Fruit fly (Drosophila melanogaster) whole organism, embryonic: ENCODE data around the gene NaPi-III.

Source experiments
- Awh ChIP-seq: fragments of 200-800 bp; sonication (Bioruptor generic); IDR thresholded peaks from 2 replicates; pipeline ENCODE4, ENCODE4 v1.3.6; 2022; ENCODE audit warnings: missing biosample characterization, missing genetic modification characterization
- BEAF-32 ChIP-seq: fragments of 200-800 bp; sonication (Bioruptor generic); optimal IDR thresholded peaks from 3 replicates; lab custom pipeline; 2017; ENCODE audit warnings: missing biosample characterization, missing genetic modification characterization, mild to moderate bottlenecking, moderate library complexity, missing genetic modification reagents
- Bgb ChIP-seq: fragments of 200-800 bp; sonication (Bioruptor generic); IDR thresholded peaks from 2 replicates; pipeline ENCODE4 v1.3.6; 2022; ENCODE audit warnings: missing biosample characterization, missing genetic modification characterization; ENCODE audit not compliant: partially characterized antibody
- C15 ChIP-seq: fragments of 200-800 bp; sonication (Bioruptor generic); IDR thresholded peaks from 3 replicates; pipeline ENCODE4 v1.3.6; 2022; ENCODE audit warnings: missing biosample characterization, missing genetic modification characterization
- CG11398 ChIP-seq: fragments of 200-800 bp; sonication (Bioruptor generic); optimal IDR thresholded peaks from 2 replicates; lab custom pipeline; 2016; ENCODE audit warnings: missing biosample characterization, missing genetic modification characterization
- CG12104 ChIP-seq: fragments of 200-800 bp; sonication (Bioruptor generic); optimal IDR thresholded peaks from 3 replicates; lab custom pipeline; 2016; ENCODE audit warnings: missing biosample characterization, missing genetic modification characterization
- CG12391 ChIP-seq: fragments of 200-800 bp; sonication (Bioruptor generic); optimal IDR thresholded peaks from 3 replicates; lab custom pipeline; 2018; ENCODE audit warnings: missing biosample characterization, mild to moderate bottlenecking, missing genetic modification characterization, moderate library complexity
- CG15269 ChIP-seq: fragments of 200-800 bp; sonication (Bioruptor generic); optimal IDR thresholded peaks from 2 replicates; lab custom pipeline; 2018; ENCODE audit warnings: missing biosample characterization, mild to moderate bottlenecking, missing genetic modification characterization, moderate library complexity
- CG16813 ChIP-seq: fragments of 200-800 bp; sonication (Bioruptor generic); IDR thresholded peaks from 3 replicates; pipeline ENCODE4 v1.3.6; 2022; ENCODE audit warnings: missing biosample characterization, missing genetic modification characterization; ENCODE audit not compliant: partially characterized antibody
- CG17328 ChIP-seq: fragments of 200-800 bp; sonication (Bioruptor generic); IDR thresholded peaks from 2 replicates; pipeline ENCODE4 v1.3.6; 2022; ENCODE audit warnings: missing biosample characterization, missing genetic modification characterization
- CG18476 ChIP-seq: fragments of 200-800 bp; sonication (Bioruptor generic); optimal IDR thresholded peaks from 2 replicates; lab custom pipeline; 2016; ENCODE audit warnings: missing biosample characterization, mild to moderate bottlenecking, missing genetic modification characterization
- CG18599 ChIP-seq: fragments of 200-800 bp; sonication (Bioruptor generic); optimal IDR thresholded peaks from 3 replicates; lab custom pipeline; 2017; ENCODE audit warnings: missing biosample characterization, missing genetic modification characterization, mild to moderate bottlenecking, moderate library complexity, missing genetic modification reagents
- CG30431 ChIP-seq: fragments of 200-800 bp; sonication (Bioruptor generic); optimal IDR thresholded peaks from 2 replicates; lab custom pipeline; 2017; ENCODE audit warnings: missing biosample characterization, missing genetic modification characterization
- CG31224 ChIP-seq: fragments of 200-800 bp; sonication (Bioruptor generic); IDR thresholded peaks from 2 replicates; pipeline ENCODE4 v1.3.6; 2022; ENCODE audit warnings: missing biosample characterization, missing genetic modification characterization
- CG34224 ChIP-seq: fragments of 200-800 bp; sonication (Bioruptor generic); IDR thresholded peaks from 3 replicates; pipeline ENCODE4 v1.3.6; 2022; ENCODE audit warnings: missing biosample characterization, missing genetic modification characterization; ENCODE audit not compliant: partially characterized antibody
- CG4617 ChIP-seq: fragments of 200-800 bp; sonication (Bioruptor generic); optimal IDR thresholded peaks from 3 replicates; lab custom pipeline; 2016; ENCODE audit warnings: missing biosample characterization, missing genetic modification characterization, borderline replicate concordance
- CG6272 ChIP-seq: fragments of 200-800 bp; sonication (Bioruptor generic); IDR thresholded peaks from 2 replicates; pipeline ENCODE4 v1.3.6; 2022; ENCODE audit warnings: missing biosample characterization, missing genetic modification characterization
- CG7357 ChIP-seq: fragments of 200-800 bp; sonication (Bioruptor generic); IDR thresholded peaks from 3 replicates; pipeline ENCODE4 v1.3.6; 2022; ENCODE audit warnings: missing biosample characterization, missing genetic modification characterization
- CG7556 ChIP-seq: fragments of 200-800 bp; sonication (Bioruptor generic); optimal IDR thresholded peaks from 2 replicates; lab custom pipeline; 2017; ENCODE audit warnings: missing biosample characterization, mild to moderate bottlenecking, missing genetic modification characterization
- CTCF ChIP-seq: fragments of 200-800 bp; sonication (Bioruptor generic); optimal IDR thresholded peaks from 2 replicates; lab custom pipeline; 2017; ENCODE audit warnings: missing biosample characterization, mild to moderate bottlenecking, missing genetic modification characterization, moderate library complexity
- GATAe ChIP-seq: fragments of 200-800 bp; sonication (Bioruptor generic); conservative IDR thresholded peaks from 2 replicates; pipeline ENCODE4 v1.3.6; 2022; ENCODE audit warnings: missing biosample characterization, missing genetic modification characterization
- Hand ChIP-seq: fragments of 200-800 bp; sonication (Bioruptor generic); optimal IDR thresholded peaks from 2 replicates; lab custom pipeline; 2017; ENCODE audit warnings: mild to moderate bottlenecking, missing biosample characterization, missing genetic modification reagents, missing genetic modification characterization
- Hsf ChIP-seq: fragments of 200-800 bp; sonication (Bioruptor generic); optimal IDR thresholded peaks from 3 replicates; lab custom pipeline; 2016; ENCODE audit warnings: missing biosample characterization, missing genetic modification characterization
- Jarid2 ChIP-seq: fragments of 200-800 bp; sonication (Bioruptor generic); optimal IDR thresholded peaks from 3 replicates; lab custom pipeline; 2017; ENCODE audit warnings: mild to moderate bottlenecking, missing biosample characterization, missing genetic modification reagents, missing genetic modification characterization
- Lhr ChIP-seq: fragments of 200-800 bp; sonication (Bioruptor generic); optimal IDR thresholded peaks from 3 replicates; lab custom pipeline; 2017; ENCODE audit warnings: mild to moderate bottlenecking, missing biosample characterization, missing genetic modification reagents, missing genetic modification characterization
- Neu2 ChIP-seq: fragments of 200-800 bp; sonication (Bioruptor generic); optimal IDR thresholded peaks from 3 replicates; lab custom pipeline; 2016; ENCODE audit warnings: missing biosample characterization, missing genetic modification characterization, borderline replicate concordance
- Nf-YA ChIP-seq: fragments of 200-800 bp; sonication (Bioruptor generic); IDR thresholded peaks from 2 replicates; pipeline ENCODE4 v1.3.6; 2022; ENCODE audit warnings: missing biosample characterization, missing genetic modification characterization
- Rfx ChIP-seq: fragments of 200-800 bp; sonication (Bioruptor generic); IDR thresholded peaks from 2 replicates; pipeline ENCODE4 v1.3.6; 2022; ENCODE audit warnings: missing biosample characterization, missing genetic modification characterization
- Sox102F ChIP-seq: fragments of 200-800 bp; sonication (Bioruptor generic); optimal IDR thresholded peaks from 2 replicates; lab custom pipeline; 2018; ENCODE audit warnings: missing biosample characterization, mild to moderate bottlenecking, missing genetic modification characterization, moderate library complexity
- Xbp1 ChIP-seq: fragments of 200-800 bp; sonication (Bioruptor generic); optimal IDR thresholded peaks from 3 replicates; lab custom pipeline; 2016; ENCODE audit warnings: missing biosample characterization, mild to moderate bottlenecking, missing genetic modification characterization
- ato ChIP-seq: fragments of 200-800 bp; sonication (Bioruptor generic); IDR thresholded peaks from 2 replicates; pipeline ENCODE4 v1.3.6; 2022; ENCODE audit warnings: missing biosample characterization, missing genetic modification characterization; ENCODE audit not compliant: partially characterized antibody
- chm ChIP-seq: fragments of 200-800 bp; sonication (Bioruptor generic); IDR thresholded peaks from 2 replicates; pipeline ENCODE4 v1.3.6; 2022; ENCODE audit warnings: missing biosample characterization, missing genetic modification characterization
- crp ChIP-seq, 2 experiments: fragments of 200-800 bp; sonication (Bioruptor generic); optimal IDR thresholded peaks; 2 replicates in 1 of 2; 3 replicates in 1 of 2; lab custom pipeline; 2017; ENCODE audit warnings: missing biosample characterization in 2 of 2, missing genetic modification characterization in 2 of 2, mild to moderate bottlenecking in 1 of 2, moderate library complexity in 1 of 2
- exex ChIP-seq: fragments of 200-800 bp; sonication (Bioruptor generic); optimal IDR thresholded peaks from 4 replicates; lab custom pipeline; 2018; ENCODE audit warnings: missing biosample characterization, mild to moderate bottlenecking, missing genetic modification characterization, moderate library complexity
- fru ChIP-seq: fragments of >200 bp; optimal IDR thresholded peaks from 2 replicates; lab custom pipeline; 2017
- ham ChIP-seq: fragments of 200-800 bp; sonication (Bioruptor generic); IDR thresholded peaks from 2 replicates; pipeline ENCODE4 v1.3.6; 2022; ENCODE audit warnings: missing biosample characterization, missing genetic modification characterization
- hbn ChIP-seq: fragments of 200-800 bp; sonication (Bioruptor generic); IDR thresholded peaks from 2 replicates; pipeline ENCODE4 v1.3.6; 2022; ENCODE audit warnings: missing biosample characterization, missing genetic modification characterization; ENCODE audit not compliant: partially characterized antibody
- klu ChIP-seq: fragments of 200-800 bp; sonication (Bioruptor generic); IDR thresholded peaks from 2 replicates; pipeline ENCODE4 v1.3.6; 2022; ENCODE audit warnings: missing biosample characterization, missing genetic modification characterization
- lab ChIP-seq: fragments of 200-800 bp; sonication (Bioruptor generic); optimal IDR thresholded peaks from 3 replicates; lab custom pipeline; 2017; ENCODE audit warnings: missing biosample characterization, missing genetic modification characterization, mild to moderate bottlenecking, moderate library complexity, missing genetic modification reagents
- nom ChIP-seq: fragments of 200-800 bp; sonication (Bioruptor generic); optimal IDR thresholded peaks from 2 replicates; lab custom pipeline; 2017; ENCODE audit warnings: missing biosample characterization, missing genetic modification characterization, mild to moderate bottlenecking, moderate library complexity, missing genetic modification reagents
- p53 ChIP-seq: fragments of 200-800 bp; sonication (Bioruptor generic); optimal IDR thresholded peaks from 2 replicates; lab custom pipeline; 2016; ENCODE audit warnings: missing biosample characterization, missing genetic modification characterization
- pum ChIP-seq: fragments of 200-800 bp; sonication (Bioruptor generic); optimal IDR thresholded peaks from 2 replicates; lab custom pipeline; 2016; ENCODE audit warnings: missing biosample characterization, missing genetic modification characterization
- sc ChIP-seq, 3 experiments: fragments of >200 bp in 2 of 3; fragments of 200-800 bp in 1 of 3; sonication (Bioruptor generic) in 1 of 3; optimal IDR thresholded peaks; 2 replicates in 2 of 3; 3 replicates in 1 of 3; lab custom pipeline; 2017; ENCODE audit warnings: mild to moderate bottlenecking in 1 of 3, missing biosample characterization in 1 of 3, missing genetic modification characterization in 1 of 3, missing genetic modification reagents in 1 of 3
- schlank ChIP-seq: fragments of 200-800 bp; sonication (Bioruptor generic); optimal IDR thresholded peaks from 2 replicates; lab custom pipeline; 2018; ENCODE audit warnings: missing biosample characterization, mild to moderate bottlenecking, missing genetic modification characterization
- sima ChIP-seq: fragments of 200-800 bp; sonication (Bioruptor generic); optimal IDR thresholded peaks from 2 replicates; lab custom pipeline; 2016; ENCODE audit warnings: missing biosample characterization, missing genetic modification characterization
- sna ChIP-seq: fragments of 200-800 bp; sonication (Bioruptor generic); IDR thresholded peaks from 2 replicates; pipeline ENCODE4 v1.3.6; 2022; ENCODE audit warnings: missing biosample characterization, missing genetic modification characterization; ENCODE audit not compliant: partially characterized antibody
- vfl ChIP-seq: fragments of 200-800 bp; sonication (Bioruptor generic); optimal IDR thresholded peaks from 2 replicates; lab custom pipeline; 2016; ENCODE audit warnings: missing biosample characterization, missing genetic modification characterization
- zfh2 ChIP-seq: fragments of 200-800 bp; sonication (Bioruptor generic); optimal IDR thresholded peaks from 2 replicates; lab custom pipeline; 2016; ENCODE audit warnings: missing biosample characterization, missing genetic modification characterization

The NaPi-III gene

dm6 chr3L:11150735-11151287, 27.7 kb downstream of the NaPi-III start, which contains the start of gene CG6216 (continued):
- TF ChIP-seq Jarid2 (GFP tag; lab: Kevin White, UChicago) (no peak), chm (GFP tag; lab: Robert Waterston, UW) (no peak), pum (GFP tag; lab: Kevin White, UChicago) (no peak), CG6272 (GFP tag; lab: Robert Waterston, UW) (no peak), CG15269 (tag; lab: Kevin White, UChicago) (no peak), Bgb (GFP tag; lab: Robert Waterston, UW) (no peak), CG16813 (GFP tag; lab: Robert Waterston, UW) (no peak), sima (GFP tag; lab: Kevin White, UChicago) (no peak), lab (no peak), Neu2 (GFP tag; lab: Kevin White, UChicago) (no peak)

dm6 chr3L:11155380-11155779, 32.2 kb downstream of the NaPi-III start:
- TF ChIP-seq CG12391 (peak; percentile 15), vfl (GFP tag; lab: Kevin White, UChicago) (no peak), Rfx (GFP tag; lab: Robert Waterston, UW) (peak; percentile 39), Sox102F (GFP tag; lab: Kevin White, UChicago) (peak; percentile 44), CG18599 (no peak), ham (GFP tag; lab: Robert Waterston, UW) (no peak), Nf-YA (GFP tag; lab: Robert Waterston, UW) (no peak), CG4617 (GFP tag; lab: Kevin White, UChicago) (no peak), sna (GFP tag; lab: Robert Waterston, UW) (no peak), CG18476 (GFP tag; lab: Kevin White, UChicago) (no peak), Lhr (GFP tag; lab: Kevin White, UChicago) (no peak), CG11398 (GFP tag; lab: Kevin White, UChicago) (no peak), CG31224 (no peak), exex (no peak), Hsf (GFP tag; lab: Kevin White, UChicago) (no peak), sc (optimal IDR thresholded peaks at IDR 0.05; lab: Kevin White, UChicago) (no peak), sc (GFP tag; optimal IDR thresholded peaks at IDR 0.05; lab: Kevin White, UChicago) (no peak), nom (GFP tag; lab: Kevin White, UChicago) (no peak), CG17328 (GFP tag; lab: Robert Waterston, UW) (0 out of 2 replicates have a peak, but pooled peaks have one; percentile 36), Xbp1 (GFP tag; lab: Kevin White, UChicago) (peak; percentile 24), CG30431 (GFP tag; lab: Kevin White, UChicago) (peak; percentile 6), Awh (peak; percentile 33; the same call in 1 of the 2 replicates), GATAe (no peak), CTCF (no peak), hbn (GFP tag; lab: Robert Waterston, UW) (no peak), Hand (GFP tag; lab: Kevin White, UChicago) (no peak), CG7556 (GFP tag; lab: Kevin White, UChicago) (no peak), zfh2 (GFP tag; lab: Kevin White, UChicago) (no peak), klu (GFP tag; lab: Robert Waterston, UW) (0 out of 2 replicates have a peak, but pooled peaks have one; percentile 13), schlank (tag; lab: Kevin White, UChicago) (no peak), ato (no peak), CG7357 (GFP tag; lab: Robert Waterston, UW) (0 out of 3 replicates have a peak, but pooled peaks have one; percentile 6), p53 (GFP tag; lab: Kevin White, UChicago) (no peak), CG12104 (no peak), BEAF-32 (GFP tag; lab: Kevin White, UChicago) (no peak), crp (GFP tag; optimal IDR thresholded peaks at IDR 0.05; lab: Kevin White, UChicago) (no peak), fru (no peak), C15 (no peak), CG34224 (GFP tag; lab: Robert Waterston, UW) (no peak)
